Worm (Caenorhabditis elegans) whole organism, L2 larva: ENCODE results near the gene sna-3.

Experiments
- C34F6.9 ChIP-seq: fragments of 150-350 bp; optimal IDR thresholded peaks from 2 replicates; lab custom pipeline; 2014; ENCODE audit warnings: missing biosample characterization, missing genetic modification characterization
- R02D3.7 ChIP-seq: fragments of 150-350 bp; optimal IDR thresholded peaks from 2 replicates; lab custom pipeline; 2014; ENCODE audit warnings: missing biosample characterization, missing genetic modification characterization
- Y55F3AM.14 ChIP-seq: fragments of 200-800 bp; sonication (Bioruptor generic); optimal IDR thresholded peaks from 2 replicates; lab custom pipeline; 2018; ENCODE audit warnings: mild to moderate bottlenecking, missing genetic modification characterization, missing compliant biosample characterization
- ZK546.5 ChIP-seq: sonication (generic microtip); optimal IDR thresholded peaks from 2 replicates; lab custom pipeline; 2017; ENCODE audit warnings: missing biosample characterization, missing genetic modification characterization
- ama-1 ChIP-seq: fragments of 150-350 bp; optimal IDR thresholded peaks from 2 replicates; lab custom pipeline; 2018; ENCODE audit warnings: inconsistent platforms
- blmp-1 ChIP-seq: sonication (generic microtip); optimal IDR thresholded peaks from 2 replicates; lab custom pipeline; 2017; ENCODE audit warnings: missing genetic modification characterization, mild to moderate bottlenecking, missing compliant biosample characterization, antibody characterized with exemption, moderate library complexity; ENCODE audit not compliant: insufficient read depth
- ceh-16 ChIP-seq: fragments of 150-350 bp; optimal IDR thresholded peaks from 2 replicates; lab custom pipeline; 2014; ENCODE audit warnings: missing biosample characterization, missing genetic modification characterization
- crh-2 ChIP-seq: sonication (generic microtip); optimal IDR thresholded peaks from 2 replicates; lab custom pipeline; 2017; ENCODE audit warnings: missing biosample characterization, missing genetic modification characterization
- egl-27 ChIP-seq: sonication (generic microtip); optimal IDR thresholded peaks from 3 replicates; lab custom pipeline; 2017; ENCODE audit warnings: missing biosample characterization, missing genetic modification reagents, missing genetic modification characterization
- elt-1 ChIP-seq: fragments of 150-350 bp; optimal IDR thresholded peaks from 2 replicates; lab custom pipeline; 2014; ENCODE audit warnings: missing biosample characterization, missing genetic modification characterization
- elt-3 ChIP-seq: sonication (generic microtip); optimal IDR thresholded peaks from 2 replicates; lab custom pipeline; 2017; ENCODE audit warnings: missing biosample characterization, missing genetic modification characterization
- fos-1 ChIP-seq: fragments of 150-350 bp; optimal IDR thresholded peaks from 2 replicates; lab custom pipeline; 2014; ENCODE audit warnings: missing biosample characterization, missing genetic modification characterization
- gmeb-1 ChIP-seq: fragments of 150-350 bp; optimal IDR thresholded peaks from 2 replicates; lab custom pipeline; 2014; ENCODE audit warnings: missing biosample characterization, missing genetic modification characterization
- lin-39 ChIP-seq: fragments of 150-350 bp; optimal IDR thresholded peaks from 2 replicates; lab custom pipeline; 2014; ENCODE audit warnings: missing biosample characterization, missing genetic modification reagents, missing genetic modification characterization
- lsy-2 ChIP-seq, 2 experiments: fragments of 150-350 bp in 1 of 2; sonication (generic microtip) in 1 of 2; optimal IDR thresholded peaks; 2 replicates each; lab custom pipeline; 2014 to 2017; ENCODE audit warnings: missing biosample characterization in 2 of 2, missing genetic modification characterization in 2 of 2
- mab-5 ChIP-seq: fragments of 150-350 bp; optimal IDR thresholded peaks from 2 replicates; lab custom pipeline; 2014; ENCODE audit warnings: missing biosample characterization, missing genetic modification characterization
- mbf-1 ChIP-seq: sonication (generic microtip); optimal IDR thresholded peaks from 2 replicates; lab custom pipeline; 2017; ENCODE audit warnings: missing biosample characterization, missing genetic modification characterization
- nhr-12 ChIP-seq: fragments of 150-350 bp; optimal IDR thresholded peaks from 2 replicates; lab custom pipeline; 2014; ENCODE audit warnings: missing biosample characterization, missing genetic modification characterization
- nhr-21 ChIP-seq: fragments of 150-350 bp; optimal IDR thresholded peaks from 2 replicates; lab custom pipeline; 2014; ENCODE audit warnings: missing biosample characterization, missing genetic modification characterization
- nhr-237 ChIP-seq: fragments of 150-350 bp; optimal IDR thresholded peaks from 2 replicates; lab custom pipeline; 2014; ENCODE audit warnings: missing biosample characterization, missing genetic modification characterization
- nhr-6 ChIP-seq: fragments of 150-350 bp; optimal IDR thresholded peaks from 2 replicates; lab custom pipeline; 2014; ENCODE audit warnings: missing biosample characterization, missing genetic modification characterization
- nhr-77 ChIP-seq: fragments of 150-350 bp; optimal IDR thresholded peaks from 2 replicates; lab custom pipeline; 2014; ENCODE audit warnings: missing biosample characterization, missing genetic modification characterization
- peb-1 ChIP-seq: fragments of 150-350 bp; optimal IDR thresholded peaks from 2 replicates; lab custom pipeline; 2014; ENCODE audit warnings: missing biosample characterization, missing genetic modification characterization
- sma-3 ChIP-seq: sonication (generic microtip); optimal IDR thresholded peaks from 2 replicates; lab custom pipeline; 2016; ENCODE audit warnings: missing genetic modification reagents, missing genetic modification characterization, missing compliant biosample characterization
- sma-9 ChIP-seq, 2 experiments: fragments of 150-350 bp in 1 of 2; sonication (generic microtip) in 1 of 2; optimal IDR thresholded peaks; 2 replicates each; lab custom pipeline; 2014 to 2016; ENCODE audit warnings: missing genetic modification characterization in 2 of 2, mild to moderate bottlenecking in 1 of 2, missing biosample characterization in 1 of 2, missing compliant biosample characterization in 1 of 2, missing genetic modification reagents in 1 of 2, moderate library complexity in 1 of 2
- snpc-4 ChIP-seq: fragments of 150-350 bp; optimal IDR thresholded peaks from 2 replicates; lab custom pipeline; 2014; ENCODE audit warnings: missing biosample characterization, missing genetic modification characterization
- unc-39 ChIP-seq: fragments of 150-350 bp; optimal IDR thresholded peaks from 2 replicates; lab custom pipeline; 2014; ENCODE audit warnings: missing biosample characterization, missing genetic modification characterization
- zag-1 ChIP-seq: fragments of 150-350 bp; optimal IDR thresholded peaks from 2 replicates; lab custom pipeline; 2014; ENCODE audit warnings: missing biosample characterization, missing genetic modification characterization
- ztf-11 ChIP-seq: sonication (generic microtip); optimal IDR thresholded peaks from 2 replicates; lab custom pipeline; 2017; ENCODE audit warnings: missing biosample characterization, missing genetic modification characterization

The sna-3 gene

DNA sequence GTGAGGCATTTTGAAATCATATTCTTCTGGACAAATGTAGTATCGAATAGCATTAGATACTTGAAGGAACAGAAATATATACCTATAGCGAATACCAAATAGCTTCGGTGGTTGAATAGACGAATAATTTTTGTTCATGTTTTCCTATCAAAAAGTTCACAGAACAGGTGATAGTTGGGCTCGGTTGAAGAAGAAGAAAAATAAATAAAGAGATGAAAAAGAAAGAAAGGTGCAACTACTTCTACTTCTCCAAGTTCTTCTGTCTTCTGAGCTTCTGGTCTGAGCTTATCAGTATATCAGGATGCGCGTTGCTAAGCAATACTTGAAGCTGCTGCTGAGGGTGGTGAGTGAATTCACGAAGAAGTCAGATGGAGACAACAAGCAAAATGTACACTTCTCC is 7.9 kb upstream of the sna-3 start, which contains the start of gene C23G10.10:
Gene C23G10.10 (minus strand): TSS at position 101 of the 400 bp plus-strand sequence.
- TF ChIP-seq mab-5 (no peak), Y55F3AM.14 (GFP tag; lab: Kevin White, UChicago) (no peak), ztf-11 (tag; lab: Kevin White, UChicago) (no peak), egl-27 (tag; lab: Kevin White, UChicago) (no peak), C34F6.9 (tag; lab: Kevin White, UChicago) (no peak), sma-3 (GFP tag; lab: Kevin White, UChicago) (no peak), nhr-237 (tag; lab: Kevin White, UChicago) (no peak)

DNA sequence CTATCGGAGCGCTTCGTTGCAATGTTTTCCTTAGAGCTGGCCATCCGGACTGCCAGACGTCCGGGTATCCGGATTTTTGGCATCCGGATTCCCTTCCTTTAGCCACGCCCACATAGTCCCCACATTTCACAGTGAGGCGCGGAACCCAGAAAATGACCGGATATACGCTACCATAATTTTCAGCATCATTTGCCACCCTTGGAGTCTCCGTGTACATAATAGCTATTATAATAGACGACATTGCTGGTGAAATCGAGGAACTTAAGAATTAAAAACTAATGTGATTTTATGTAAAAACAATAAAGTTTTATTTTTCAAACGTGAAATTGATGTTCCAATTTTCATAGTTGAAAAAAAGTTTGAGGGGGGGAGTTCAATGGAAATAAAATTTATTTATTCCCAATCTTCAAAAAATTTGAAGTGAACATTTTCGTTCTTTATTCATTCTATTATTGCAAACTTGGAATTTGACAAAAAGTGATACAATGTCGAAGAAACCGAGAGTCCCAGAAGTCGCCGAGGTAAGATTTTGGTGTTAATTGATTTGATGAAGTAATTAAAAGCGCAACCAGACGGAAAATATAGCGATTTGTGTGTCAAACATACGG is 4.3 kb upstream of the sna-3 start:
- TF ChIP-seq snpc-4 (tag; lab: Kevin White, UChicago) (peak; percentile 8), C34F6.9 (tag; lab: Kevin White, UChicago) (no peak)

DNA sequence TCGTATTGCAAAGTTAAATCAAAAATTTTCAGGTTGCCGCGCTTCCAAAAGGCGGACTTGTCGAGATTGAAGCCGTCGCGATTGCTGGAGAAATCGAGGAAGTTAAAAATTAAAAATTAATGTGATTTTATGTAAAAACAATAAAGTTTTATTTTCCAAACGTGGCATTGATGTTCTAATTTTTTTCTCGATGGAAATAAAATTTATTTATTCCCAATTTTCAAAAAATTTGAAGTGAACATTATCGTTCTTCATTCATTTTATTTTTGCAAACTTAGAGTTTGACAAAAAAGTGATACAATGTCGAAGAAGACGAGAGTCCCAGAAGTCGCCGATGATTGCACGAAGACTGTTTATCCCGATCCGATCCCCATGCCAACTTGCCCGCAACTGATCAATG is 3.0 kb upstream of the sna-3 start, which contains the start of gene C23G10.1:
Gene C23G10.1 (plus strand): TSS at position 301 of the 400 bp plus-strand sequence.
- TF ChIP-seq C34F6.9 (tag; lab: Kevin White, UChicago) (no peak), ZK546.5 (tag; lab: Kevin White, UChicago) (no peak), nhr-21 (tag; lab: Kevin White, UChicago) (no peak), mbf-1 (no peak), blmp-1 (no peak), gmeb-1 (tag; lab: Kevin White, UChicago) (no peak), sma-9 (GFP tag; optimal IDR thresholded peaks at IDR 0.05; lab: Kevin White, UChicago) (no peak), sma-9 (tag; optimal IDR thresholded peaks at IDR 0.05; lab: Kevin White, UChicago) (no peak), R02D3.7 (tag; lab: Kevin White, UChicago) (no peak), lsy-2 (tag; optimal IDR thresholded peaks at IDR 0.05; lab: Kevin White, UChicago) (no peak), elt-1 (tag; lab: Kevin White, UChicago) (no peak), unc-39 (no peak), nhr-12 (tag; lab: Kevin White, UChicago) (no peak), nhr-237 (tag; lab: Kevin White, UChicago) (no peak), ama-1 (lab: Kevin White, UChicago) (no peak)

DNA sequence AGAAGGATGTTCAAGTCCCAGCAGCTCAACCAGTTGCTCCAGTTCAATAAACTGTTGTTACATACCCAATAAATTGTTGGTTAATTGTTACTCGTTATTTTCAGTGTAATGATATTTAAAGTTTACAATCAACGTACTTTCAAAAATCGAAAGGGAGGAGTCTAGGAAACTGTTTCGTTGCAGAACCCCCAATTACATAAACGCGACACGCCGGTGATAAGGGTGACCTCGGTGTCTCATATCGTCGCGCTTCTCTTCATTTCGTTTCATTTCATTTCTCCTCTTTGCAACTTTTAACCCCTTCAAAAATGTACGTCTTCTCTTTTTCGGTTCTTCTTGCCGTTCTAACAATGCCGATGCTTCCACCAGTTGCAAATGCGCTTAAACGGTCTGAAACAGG is 1.9 kb upstream of the sna-3 start, which contains the start of gene C23G10.2:
Gene C23G10.2 (plus strand): TSS at position 184 of the 400 bp plus-strand sequence.
- TF ChIP-seq egl-27 (tag; lab: Kevin White, UChicago) (no peak), nhr-6 (tag; lab: Kevin White, UChicago) (no peak), mab-5 (no peak), elt-3 (tag; lab: Kevin White, UChicago) (no peak), nhr-12 (tag; lab: Kevin White, UChicago) (no peak), ZK546.5 (tag; lab: Kevin White, UChicago) (no peak), nhr-77 (no peak), elt-1 (tag; lab: Kevin White, UChicago) (no peak), lin-39 (tag; lab: Kevin White, UChicago) (no peak)

DNA sequence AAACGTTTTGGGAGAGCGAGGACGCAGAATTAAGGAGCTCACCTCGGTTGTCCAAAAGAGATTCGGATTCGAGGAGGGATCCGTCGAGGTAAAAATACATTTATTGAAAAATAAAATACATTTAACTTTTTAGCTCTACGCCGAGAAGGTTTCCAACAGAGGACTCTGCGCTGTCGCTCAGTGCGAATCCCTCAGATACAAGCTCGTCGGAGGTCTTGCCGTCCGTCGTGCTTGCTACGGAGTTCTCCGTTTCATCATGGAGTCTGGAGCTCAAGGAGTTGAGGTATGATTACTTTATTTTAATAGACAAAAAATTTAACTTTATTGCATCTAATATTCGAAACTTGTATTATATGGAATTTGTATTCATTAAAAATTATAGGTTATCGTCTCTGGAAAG is 1.0 kb upstream of the sna-3 start:
- TF ChIP-seq C34F6.9 (tag; lab: Kevin White, UChicago) (no peak), peb-1 (tag; lab: Kevin White, UChicago) (no peak), nhr-6 (tag; lab: Kevin White, UChicago) (no peak), elt-3 (tag; lab: Kevin White, UChicago) (no peak), egl-27 (tag; lab: Kevin White, UChicago) (no peak), ama-1 (lab: Kevin White, UChicago) (no peak), mbf-1 (no peak), crh-2 (tag; lab: Kevin White, UChicago) (no peak), ZK546.5 (tag; lab: Kevin White, UChicago) (no peak), unc-39 (no peak), zag-1 (tag; lab: Kevin White, UChicago) (no peak), snpc-4 (tag; lab: Kevin White, UChicago) (no peak), gmeb-1 (tag; lab: Kevin White, UChicago) (no peak), fos-1 (tag; lab: Kevin White, UChicago) (no peak), ztf-11 (tag; lab: Kevin White, UChicago) (no peak), sma-9 (GFP tag; optimal IDR thresholded peaks at IDR 0.05; lab: Kevin White, UChicago) (no peak), sma-9 (tag; optimal IDR thresholded peaks at IDR 0.05; lab: Kevin White, UChicago) (no peak), ceh-16 (tag; lab: Kevin White, UChicago) (no peak)
